Fruit fly (Drosophila melanogaster) S2 (cell line): ENCODE measurements around the gene Pkg21D.

Source experiments
- CG8478 ChIP-seq: fragments of >200 bp; optimal IDR thresholded peaks from 2 replicates; lab custom pipeline; 2018
- CTCF ChIP-seq, 2 experiments: fragments of >200 bp; optimal IDR thresholded peaks; 2 replicates each; lab custom pipeline; 2018

DNA sequence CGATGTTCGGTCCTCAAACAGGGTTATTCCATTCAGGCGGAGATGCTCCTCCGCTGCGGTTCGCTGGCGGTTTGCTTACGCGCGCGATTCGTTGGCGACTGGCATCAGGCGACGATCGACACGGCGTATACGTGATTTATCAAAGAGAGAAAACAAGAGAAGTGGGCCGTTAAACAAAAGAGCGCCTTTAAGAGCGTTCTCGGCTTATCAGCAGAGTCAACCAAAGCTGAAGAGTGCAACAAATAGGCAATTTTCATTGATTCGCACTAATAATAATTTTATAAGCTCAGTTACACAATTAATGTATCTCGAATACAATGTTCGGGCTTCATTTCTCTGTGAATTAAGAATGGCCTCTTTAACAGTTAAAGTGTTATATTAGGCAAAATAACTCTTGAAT, at the start of gene Pkg21D:
- TF ChIP-seq CG8478 (no peak), CTCF (optimal IDR thresholded peaks at IDR 0.05; lab: Kevin White, UChicago) (no peak)
